Fruit fly (Drosophila melanogaster) whole organism, embryonic: ENCODE measurements around the gene CG13041.

Source experiments
- BEAF-32 ChIP-seq: fragments of 200-800 bp; sonication (Bioruptor generic); optimal IDR thresholded peaks from 3 replicates; lab custom pipeline; 2017; ENCODE audit warnings: missing biosample characterization, missing genetic modification characterization, mild to moderate bottlenecking, moderate library complexity, missing genetic modification reagents
- Bdp1 ChIP-seq: fragments of 200-800 bp; sonication (Bioruptor generic); optimal IDR thresholded peaks from 3 replicates; lab custom pipeline; 2016; ENCODE audit warnings: missing biosample characterization, missing genetic modification characterization
- CG10366 ChIP-seq: fragments of 200-800 bp; sonication (Bioruptor generic); IDR thresholded peaks from 2 replicates; pipeline ENCODE4 v1.3.6; 2022; ENCODE audit warnings: missing biosample characterization, missing genetic modification characterization
- CG10543 ChIP-seq: fragments of 200-800 bp; sonication (Bioruptor generic); optimal IDR thresholded peaks from 3 replicates; lab custom pipeline; 2017; ENCODE audit warnings: missing biosample characterization, mild to moderate bottlenecking, missing genetic modification characterization, moderate library complexity
- CG11696 ChIP-seq: fragments of 200-800 bp; sonication (Bioruptor generic); IDR thresholded peaks from 2 replicates; pipeline ENCODE4 v1.3.6; 2022; ENCODE audit warnings: missing biosample characterization, missing genetic modification characterization
- CG12299 ChIP-seq: fragments of 200-800 bp; sonication (Bioruptor generic); optimal IDR thresholded peaks from 2 replicates; lab custom pipeline; 2018; ENCODE audit warnings: missing biosample characterization, mild to moderate bottlenecking, missing genetic modification characterization
- CG12659 ChIP-seq: fragments of 200-800 bp; sonication (Bioruptor generic); optimal IDR thresholded peaks from 3 replicates; lab custom pipeline; 2017; ENCODE audit warnings: mild to moderate bottlenecking, missing biosample characterization, missing genetic modification reagents, missing genetic modification characterization
- CG12744 ChIP-seq: fragments of 200-800 bp; sonication (Bioruptor generic); optimal IDR thresholded peaks from 2 replicates; lab custom pipeline; 2016; ENCODE audit warnings: missing biosample characterization, missing genetic modification characterization
- CG13287 ChIP-seq: fragments of 200-800 bp; sonication (Bioruptor generic); IDR thresholded peaks from 2 replicates; pipeline ENCODE4 v1.3.6; 2022; ENCODE audit warnings: missing biosample characterization, missing genetic modification characterization; ENCODE audit not compliant: partially characterized antibody
- CG14710 ChIP-seq: fragments of 200-800 bp; sonication (Bioruptor generic); optimal IDR thresholded peaks from 3 replicates; lab custom pipeline; 2019; ENCODE audit warnings: missing biosample characterization, mild to moderate bottlenecking, missing genetic modification characterization, moderate library complexity
- CG15514 ChIP-seq: fragments of 200-800 bp; sonication (Bioruptor generic); optimal IDR thresholded peaks from 3 replicates; lab custom pipeline; 2017; ENCODE audit warnings: missing biosample characterization, missing genetic modification characterization, mild to moderate bottlenecking, moderate library complexity, missing genetic modification reagents
- CG1832 ChIP-seq: fragments of 200-800 bp; sonication (Bioruptor generic); optimal IDR thresholded peaks from 2 replicates; lab custom pipeline; 2017; ENCODE audit warnings: missing biosample characterization, mild to moderate bottlenecking, missing genetic modification characterization, inconsistent platforms
- CG33213 ChIP-seq: fragments of 200-800 bp; sonication (Bioruptor generic); optimal IDR thresholded peaks from 3 replicates; lab custom pipeline; 2016; ENCODE audit warnings: missing biosample characterization, missing genetic modification characterization
- CG6791 ChIP-seq: fragments of 200-800 bp; sonication (Bioruptor generic); IDR thresholded peaks from 3 replicates; pipeline ENCODE4 v1.3.6; 2022; ENCODE audit warnings: missing biosample characterization, missing genetic modification characterization; ENCODE audit not compliant: partially characterized antibody
- CG7357 ChIP-seq: fragments of 200-800 bp; sonication (Bioruptor generic); IDR thresholded peaks from 3 replicates; pipeline ENCODE4 v1.3.6; 2022; ENCODE audit warnings: missing biosample characterization, missing genetic modification characterization
- CG7963 ChIP-seq: fragments of 200-800 bp; sonication (Bioruptor generic); IDR thresholded peaks from 3 replicates; pipeline ENCODE4 v1.3.6; 2022; ENCODE audit warnings: missing biosample characterization, missing genetic modification characterization; ENCODE audit not compliant: partially characterized antibody
- CG8478 ChIP-seq: fragments of >200 bp; optimal IDR thresholded peaks from 2 replicates; lab custom pipeline; 2018
- CG9609 ChIP-seq: fragments of 200-800 bp; sonication (Bioruptor generic); optimal IDR thresholded peaks from 3 replicates; lab custom pipeline; 2016; ENCODE audit warnings: missing biosample characterization, missing genetic modification characterization
- CHES-1-like ChIP-seq: fragments of 200-800 bp; sonication (Bioruptor generic); optimal IDR thresholded peaks from 2 replicates; lab custom pipeline; 2016; ENCODE audit warnings: missing biosample characterization, missing genetic modification characterization
- Dll ChIP-seq: fragments of 200-800 bp; sonication (Bioruptor generic); IDR thresholded peaks from 4 replicates; pipeline ENCODE4 v1.3.6; 2022; ENCODE audit warnings: missing biosample characterization, missing genetic modification characterization; ENCODE audit not compliant: partially characterized antibody
- Dp ChIP-seq: fragments of 200-800 bp; sonication (Bioruptor generic); optimal IDR thresholded peaks from 2 replicates; lab custom pipeline; 2018; ENCODE audit warnings: missing biosample characterization, mild to moderate bottlenecking, missing genetic modification characterization, moderate library complexity
- E2f2 ChIP-seq: fragments of 200-800 bp; sonication (Bioruptor generic); IDR thresholded peaks from 2 replicates; pipeline ENCODE4 v1.3.6; 2022; ENCODE audit warnings: missing biosample characterization, missing genetic modification characterization
- Fer3 ChIP-seq: fragments of 200-800 bp; sonication (Bioruptor generic); optimal IDR thresholded peaks from 2 replicates; lab custom pipeline; 2018; ENCODE audit warnings: missing biosample characterization, mild to moderate bottlenecking, missing genetic modification characterization, moderate library complexity
- MBD-R2 ChIP-seq: fragments of 200-800 bp; sonication (Bioruptor generic); IDR thresholded peaks from 2 replicates; pipeline ENCODE4 v1.3.6; 2022; ENCODE audit warnings: missing biosample characterization, missing genetic modification characterization
- MESR4 ChIP-seq: fragments of 200-800 bp; sonication (Bioruptor generic); optimal IDR thresholded peaks from 2 replicates; lab custom pipeline; 2018; ENCODE audit warnings: missing biosample characterization, mild to moderate bottlenecking, missing genetic modification characterization, moderate library complexity
- Max ChIP-seq: fragments of 200-800 bp; sonication (Bioruptor generic); optimal IDR thresholded peaks from 2 replicates; lab custom pipeline; 2016; ENCODE audit warnings: missing biosample characterization, mild to moderate bottlenecking, missing genetic modification characterization
- Med ChIP-seq: fragments of 200-800 bp; sonication (Bioruptor generic); peaks from one replicate; lab custom pipeline; 2016; ENCODE audit warnings: missing biosample characterization, missing genetic modification characterization, mild to moderate bottlenecking, inconsistent platforms, moderate library complexity
- Nf-YB ChIP-seq: fragments of 200-800 bp; sonication (Bioruptor generic); optimal IDR thresholded peaks from 3 replicates; lab custom pipeline; 2019; ENCODE audit warnings: missing biosample characterization, mild to moderate bottlenecking, missing genetic modification characterization, moderate library complexity
- Pdp1 ChIP-seq, 2 experiments: fragments of 200-800 bp; sonication (Bioruptor generic); optimal IDR thresholded peaks; 3 replicates each; lab custom pipeline; 2016; ENCODE audit warnings: missing biosample characterization in 2 of 2, missing genetic modification characterization in 2 of 2, mild to moderate bottlenecking in 1 of 2, moderate library complexity in 1 of 2
- Rx ChIP-seq: fragments of 200-800 bp; sonication (Bioruptor generic); IDR thresholded peaks from 2 replicates; pipeline ENCODE4 v1.3.6; 2022; ENCODE audit warnings: missing biosample characterization, missing genetic modification characterization
- Sry-δ ChIP-seq: fragments of 200-800 bp; sonication (Bioruptor generic); optimal IDR thresholded peaks from 2 replicates; lab custom pipeline; 2016; ENCODE audit warnings: missing biosample characterization, missing genetic modification characterization
- bigmax ChIP-seq: fragments of 200-800 bp; sonication (Bioruptor generic); optimal IDR thresholded peaks from 2 replicates; lab custom pipeline; 2018; ENCODE audit warnings: missing biosample characterization, mild to moderate bottlenecking, missing genetic modification characterization
- cato ChIP-seq: fragments of 200-800 bp; sonication (Bioruptor generic); optimal IDR thresholded peaks from 2 replicates; lab custom pipeline; 2016; ENCODE audit warnings: missing biosample characterization, missing genetic modification characterization, borderline replicate concordance
- crp ChIP-seq, 2 experiments: fragments of 200-800 bp; sonication (Bioruptor generic); optimal IDR thresholded peaks; 2 replicates in 1 of 2; 3 replicates in 1 of 2; lab custom pipeline; 2017; ENCODE audit warnings: missing biosample characterization in 2 of 2, missing genetic modification characterization in 2 of 2, mild to moderate bottlenecking in 1 of 2, moderate library complexity in 1 of 2
- exex ChIP-seq: fragments of 200-800 bp; sonication (Bioruptor generic); optimal IDR thresholded peaks from 4 replicates; lab custom pipeline; 2018; ENCODE audit warnings: missing biosample characterization, mild to moderate bottlenecking, missing genetic modification characterization, moderate library complexity
- grau ChIP-seq: fragments of 200-800 bp; optimal IDR thresholded peaks from 3 replicates; lab custom pipeline; 2019; ENCODE audit warnings: missing biosample characterization, mild to moderate bottlenecking, missing genetic modification characterization, moderate library complexity
- lmd ChIP-seq: fragments of 200-800 bp; sonication (Bioruptor generic); IDR thresholded peaks from 2 replicates; pipeline ENCODE4 v1.3.6; 2022; ENCODE audit warnings: missing biosample characterization, missing genetic modification characterization
- maf-S ChIP-seq: fragments of 200-800 bp; sonication (Bioruptor generic); optimal IDR thresholded peaks from 2 replicates; lab custom pipeline; 2016; ENCODE audit warnings: missing biosample characterization, missing genetic modification characterization
- mam ChIP-seq: fragments of 200-800 bp; sonication (Bioruptor generic); optimal IDR thresholded peaks from 3 replicates; lab custom pipeline; 2016; ENCODE audit warnings: missing biosample characterization, missing genetic modification characterization
- nerfin-2 ChIP-seq: fragments of 200-800 bp; sonication (Bioruptor generic); IDR thresholded peaks from 2 replicates; pipeline ENCODE4 v1.3.6; 2022; ENCODE audit warnings: missing biosample characterization, missing genetic modification characterization; ENCODE audit not compliant: partially characterized antibody
- phol ChIP-seq: fragments of 200-800 bp; sonication (Bioruptor generic); optimal IDR thresholded peaks from 3 replicates; lab custom pipeline; 2018; ENCODE audit warnings: missing biosample characterization, mild to moderate bottlenecking, missing genetic modification characterization, moderate library complexity
- ro ChIP-seq: fragments of 200-800 bp; sonication (Bioruptor generic); IDR thresholded peaks from 2 replicates; pipeline ENCODE4 v1.3.6; 2022; ENCODE audit warnings: missing biosample characterization, missing genetic modification characterization
- shn ChIP-seq: fragments of 200-800 bp; sonication (Bioruptor generic); optimal IDR thresholded peaks from 3 replicates; lab custom pipeline; 2016; ENCODE audit warnings: missing biosample characterization, missing genetic modification characterization
- stwl ChIP-seq: fragments of 200-800 bp; sonication (Bioruptor generic); optimal IDR thresholded peaks from 3 replicates; lab custom pipeline; 2018; ENCODE audit warnings: missing biosample characterization, mild to moderate bottlenecking, missing genetic modification characterization, moderate library complexity
- sug ChIP-seq: fragments of 200-800 bp; optimal IDR thresholded peaks from 2 replicates; lab custom pipeline; 2019; ENCODE audit warnings: missing biosample characterization, mild to moderate bottlenecking, missing genetic modification characterization, moderate library complexity
- tin ChIP-seq: fragments of 200-800 bp; sonication (Bioruptor generic); optimal IDR thresholded peaks from 3 replicates; lab custom pipeline; 2016; ENCODE audit warnings: missing biosample characterization, missing genetic modification characterization
- wek ChIP-seq: fragments of 200-800 bp; sonication (Bioruptor generic); optimal IDR thresholded peaks from 3 replicates; lab custom pipeline; 2018; ENCODE audit warnings: missing biosample characterization, mild to moderate bottlenecking, missing genetic modification characterization, moderate library complexity
- wor ChIP-seq: fragments of 200-800 bp; sonication (Bioruptor generic); IDR thresholded peaks from 2 replicates; pipeline ENCODE4 v1.3.6; 2022; ENCODE audit warnings: missing biosample characterization, missing genetic modification characterization

Gene CG13041

dm6 chr3L:16351770-16352429 is 32.6 kb upstream of the CG13041 start, which contains the start of the genes Golgin104 and Tcs3 (continued):
- TF ChIP-seq cato (GFP tag; lab: Kevin White, UChicago) = no peak
- TF ChIP-seq crp (GFP tag; optimal IDR thresholded peaks at IDR 0.05; lab: Kevin White, UChicago) = peak; percentile 91 to 96
- TF ChIP-seq Pdp1 (GFP tag; optimal IDR thresholded peaks at IDR 0.05; lab: Kevin White, UChicago) = peak in 1 of 2 experiments; percentile 3
- TF ChIP-seq Med (GFP tag; lab: Kevin White, UChicago) = peak; percentile 63
- TF ChIP-seq wek (GFP tag; lab: Kevin White, UChicago) = no peak
- peak; percentile 99 for TF ChIP-seq MBD-R2 (GFP tag; lab: Robert Waterston, UW)
- peak; percentile 36 for TF ChIP-seq CG15514 (GFP tag; lab: Kevin White, UChicago)
- TF ChIP-seq MESR4 (GFP tag; lab: Kevin White, UChicago) = peak; percentile 56
- TF ChIP-seq BEAF-32 (GFP tag; lab: Kevin White, UChicago) = peak; percentile 21
- no peak for TF ChIP-seq CG10543 (GFP tag; lab: Kevin White, UChicago)
- TF ChIP-seq Dp (GFP tag; lab: Kevin White, UChicago) = peak; percentile 45
- peak; percentile 75 for TF ChIP-seq stwl
- peak; percentile 8 for TF ChIP-seq exex
- peak; percentile 4 for TF ChIP-seq phol (tag; lab: Kevin White, UChicago)
- TF ChIP-seq E2f2 (GFP tag; lab: Robert Waterston, UW) = peak; percentile 59
- TF ChIP-seq nerfin-2 (GFP tag; lab: Robert Waterston, UW) = no peak
- peak; percentile 16 for TF ChIP-seq Sry-δ (GFP tag; lab: Kevin White, UChicago)
- TF ChIP-seq bigmax (GFP tag; lab: Kevin White, UChicago) = peak; percentile 40
- peak; percentile 32 for TF ChIP-seq CHES-1-like (GFP tag; lab: Kevin White, UChicago)
- peak; percentile 30 for TF ChIP-seq CG14710
- peak; percentile 26 for TF ChIP-seq CG12659 (GFP tag; lab: Kevin White, UChicago)
- peak; percentile 49; the same call in 1 of the 2 replicates for TF ChIP-seq CG13287

- no peak for TF ChIP-seq lmd (GFP tag; lab: Robert Waterston, UW)
- TF ChIP-seq Dll (GFP tag; lab: Robert Waterston, UW) = no peak
- 0 out of 3 replicates have a peak, but pooled peaks have one; percentile 43 for TF ChIP-seq CG6791
- no peak for TF ChIP-seq tin
- TF ChIP-seq CG7963 (GFP tag; lab: Robert Waterston, UW) = 0 out of 3 replicates have a peak, but pooled peaks have one; percentile 8
- TF ChIP-seq wor (GFP tag; lab: Robert Waterston, UW) = no peak
- no peak for TF ChIP-seq CG1832 (GFP tag; lab: Kevin White, UChicago)
- peak; percentile 5 for TF ChIP-seq Med (GFP tag; lab: Kevin White, UChicago)
- TF ChIP-seq CG11696 (GFP tag; lab: Robert Waterston, UW) = no peak
- no peak for TF ChIP-seq CG12744 (GFP tag; lab: Kevin White, UChicago)
- TF ChIP-seq CG8478 (lab: Kevin White, UChicago) = no peak
- no peak for TF ChIP-seq ro (GFP tag; lab: Robert Waterston, UW)
- TF ChIP-seq Max (GFP tag; lab: Kevin White, UChicago) = no peak
- peak; percentile 95 for TF ChIP-seq Bdp1 (GFP tag; lab: Kevin White, UChicago)
These were observed 30.4 kb upstream of the CG13041 start for dm6 chr3L:16349686-16350085.

- no peak for TF ChIP-seq mam
- TF ChIP-seq Nf-YB (GFP tag; lab: Kevin White, UChicago) = no peak
- TF ChIP-seq CG12299 = no peak
- TF ChIP-seq Rx (GFP tag; lab: Robert Waterston, UW) = no peak
- no peak for TF ChIP-seq maf-S (GFP tag; lab: Kevin White, UChicago)
- TF ChIP-seq CG33213 = no peak
- TF ChIP-seq CG7357 = no peak
- TF ChIP-seq sug (tag; lab: Kevin White, UChicago) = no peak
- no peak for TF ChIP-seq CG10366 (GFP tag; lab: Robert Waterston, UW)
- no peak for TF ChIP-seq grau (tag; lab: Kevin White, UChicago)
- no peak for TF ChIP-seq CG9609 (GFP tag; lab: Kevin White, UChicago)
- TF ChIP-seq shn (GFP tag; lab: Kevin White, UChicago) = no peak
- no peak for TF ChIP-seq Fer3 (tag; lab: Kevin White, UChicago)
These were observed 28.6 kb upstream of the CG13041 start, which contains the start of gene mRpS34 for dm6 chr3L:16347914-16348313. mRpS34 (plus strand) TSS chr3L:16348074.
